Worm (Caenorhabditis elegans) whole organism, late embryonic: ENCODE results near the gene clc-31.
A peak's percentile ranks its signal among the peaks of the same experiment; 100 is the strongest.

ENCODE experiments used
- C38D4.7 ChIP-seq: fragments of 200-800 bp; sonication (Bioruptor generic); optimal IDR thresholded peaks from 2 replicates; lab custom pipeline; 2018; ENCODE audit warnings: mild to moderate bottlenecking, missing genetic modification characterization, moderate library complexity, missing compliant biosample characterization
- F13H6.1 ChIP-seq: sonication (generic microtip); optimal IDR thresholded peaks from 2 replicates; lab custom pipeline; 2016; ENCODE audit warnings: missing genetic modification characterization, missing compliant biosample characterization
- K09A11.1 ChIP-seq: sonication (generic microtip); optimal IDR thresholded peaks from 2 replicates; lab custom pipeline; 2017; ENCODE audit warnings: antibody characterized with exemption, mild to moderate bottlenecking, missing genetic modification characterization, missing compliant biosample characterization; ENCODE audit not compliant: insufficient read depth
- Y22D7AL.16 ChIP-seq: sonication (generic microtip); optimal IDR thresholded peaks from 2 replicates; lab custom pipeline; 2016; ENCODE audit warnings: missing genetic modification characterization, missing compliant biosample characterization
- ahr-1 ChIP-seq: sonication (generic microtip); optimal IDR thresholded peaks from 2 replicates; lab custom pipeline; 2016; ENCODE audit warnings: missing genetic modification characterization, missing compliant biosample characterization
- ama-1 ChIP-seq: fragments of 150-350 bp; optimal IDR thresholded peaks from 2 replicates; lab custom pipeline; 2014
- ceh-14 ChIP-seq: sonication (generic microtip); optimal IDR thresholded peaks from 2 replicates; lab custom pipeline; 2016; ENCODE audit warnings: missing genotype, missing genetic modification characterization, missing compliant biosample characterization
- ceh-19 ChIP-seq: fragments of 200-800 bp; sonication (Bioruptor generic); optimal IDR thresholded peaks from 2 replicates; lab custom pipeline; 2018; ENCODE audit warnings: mild to moderate bottlenecking, missing genetic modification characterization, missing compliant biosample characterization
- ceh-2 ChIP-seq: sonication (generic microtip); optimal IDR thresholded peaks from 2 replicates; lab custom pipeline; 2016; ENCODE audit warnings: missing genotype, missing genetic modification characterization, missing compliant biosample characterization
- ceh-30 ChIP-seq: fragments of 150-350 bp; optimal IDR thresholded peaks from 2 replicates; lab custom pipeline; 2014; ENCODE audit warnings: missing biosample characterization, missing genetic modification characterization
- ceh-34 ChIP-seq: sonication (generic microtip); optimal IDR thresholded peaks from 2 replicates; lab custom pipeline; 2016; ENCODE audit warnings: mild to moderate bottlenecking, missing genetic modification characterization, missing compliant biosample characterization
- ceh-45 ChIP-seq: fragments of 200-800 bp; sonication (Bioruptor generic); IDR thresholded peaks from 2 replicates; pipeline ENCODE4 v1.3.6; 2022; ENCODE audit warnings: missing genetic modification reagents, missing genetic modification characterization, missing compliant biosample characterization
- ceh-6 ChIP-seq: fragments of 200-800 bp; sonication (Bioruptor generic); optimal IDR thresholded peaks from 2 replicates; lab custom pipeline; 2018; ENCODE audit warnings: mild to moderate bottlenecking, missing genetic modification characterization, missing compliant biosample characterization
- che-1 ChIP-seq: sonication (generic microtip); optimal IDR thresholded peaks from 2 replicates; lab custom pipeline; 2016; ENCODE audit warnings: mild to moderate bottlenecking, missing genetic modification characterization, missing compliant biosample characterization
- elt-2 ChIP-seq: sonication (generic microtip); optimal IDR thresholded peaks from 2 replicates; lab custom pipeline; 2016; ENCODE audit warnings: missing genetic modification reagents, missing genetic modification characterization, missing compliant biosample characterization
- elt-4 ChIP-seq: sonication (generic microtip); optimal IDR thresholded peaks from 2 replicates; lab custom pipeline; 2016; ENCODE audit warnings: missing genetic modification characterization, missing compliant biosample characterization
- gmeb-2 ChIP-seq: sonication (generic microtip); optimal IDR thresholded peaks from 2 replicates; lab custom pipeline; 2016; ENCODE audit warnings: missing genetic modification characterization, inconsistent platforms, missing compliant biosample characterization
- hlh-15 ChIP-seq: sonication (generic microtip); optimal IDR thresholded peaks from 2 replicates; lab custom pipeline; 2016; ENCODE audit warnings: missing genetic modification characterization, missing compliant biosample characterization
- hlh-30 ChIP-seq: sonication (generic microtip); optimal IDR thresholded peaks from 2 replicates; lab custom pipeline; 2017; ENCODE audit warnings: antibody characterized with exemption, missing genetic modification characterization, missing compliant biosample characterization; ENCODE audit not compliant: insufficient read depth
- lin-11 ChIP-seq: fragments of 200-800 bp; sonication (Bioruptor generic); optimal IDR thresholded peaks from 2 replicates; lab custom pipeline; 2018; ENCODE audit warnings: mild to moderate bottlenecking, missing genetic modification characterization, missing compliant biosample characterization
- mec-3 ChIP-seq: sonication (generic microtip); optimal IDR thresholded peaks from 2 replicates; lab custom pipeline; 2016; ENCODE audit warnings: borderline replicate concordance, missing genetic modification characterization, missing compliant biosample characterization
- nfya-1 ChIP-seq: sonication (generic microtip); optimal IDR thresholded peaks from 2 replicates; lab custom pipeline; 2017; ENCODE audit warnings: missing genetic modification characterization, mild to moderate bottlenecking, missing compliant biosample characterization, antibody characterized with exemption, moderate library complexity
- nhr-232 ChIP-seq: sonication (generic microtip); optimal IDR thresholded peaks from 2 replicates; lab custom pipeline; 2016; ENCODE audit warnings: missing genetic modification characterization, missing compliant biosample characterization
- pat-9 ChIP-seq: fragments of 200-800 bp; sonication (Bioruptor generic); optimal IDR thresholded peaks from 2 replicates; lab custom pipeline; 2018; ENCODE audit warnings: mild to moderate bottlenecking, missing genetic modification characterization, moderate library complexity, missing compliant biosample characterization
- pha-2 ChIP-seq: sonication (generic microtip); optimal IDR thresholded peaks from 2 replicates; lab custom pipeline; 2017; ENCODE audit warnings: mild to moderate bottlenecking, missing genetic modification characterization, missing compliant biosample characterization
- sdc-2 ChIP-seq: sonication (generic microtip); optimal IDR thresholded peaks from 2 replicates; lab custom pipeline; 2016; ENCODE audit warnings: missing genotype, missing genetic modification characterization, missing compliant biosample characterization
- tbx-7 ChIP-seq: sonication (generic microtip); optimal IDR thresholded peaks from 2 replicates; lab custom pipeline; 2016; ENCODE audit warnings: missing genotype, missing genetic modification characterization, missing compliant biosample characterization
- ttx-3 ChIP-seq: sonication (generic microtip); optimal IDR thresholded peaks from 2 replicates; lab custom pipeline; 2016; ENCODE audit warnings: missing genetic modification reagents, missing genetic modification characterization, missing compliant biosample characterization
- unc-3 ChIP-seq, 2 experiments: fragments of 200-800 bp in 1 of 2; sonication (Bioruptor generic) in 1 of 2; sonication (generic microtip) in 1 of 2; conservative IDR thresholded peaks in 1 of 2; optimal IDR thresholded peaks in 1 of 2; 2 replicates each; pipeline versions ENCODE4 v1.3.6 to Lab custom; 2016 to 2022; ENCODE audit warnings: missing compliant biosample characterization in 2 of 2, missing genetic modification characterization in 2 of 2, missing genetic modification reagents in 1 of 2
- unc-55 ChIP-seq: sonication (generic microtip); optimal IDR thresholded peaks from 2 replicates; lab custom pipeline; 2017; ENCODE audit warnings: missing biosample characterization, missing genetic modification reagents, missing genetic modification characterization
- zip-5 ChIP-seq: sonication (generic microtip); optimal IDR thresholded peaks from 2 replicates; lab custom pipeline; 2016; ENCODE audit warnings: missing genetic modification characterization, missing compliant biosample characterization

clc-31 gene

DNA sequence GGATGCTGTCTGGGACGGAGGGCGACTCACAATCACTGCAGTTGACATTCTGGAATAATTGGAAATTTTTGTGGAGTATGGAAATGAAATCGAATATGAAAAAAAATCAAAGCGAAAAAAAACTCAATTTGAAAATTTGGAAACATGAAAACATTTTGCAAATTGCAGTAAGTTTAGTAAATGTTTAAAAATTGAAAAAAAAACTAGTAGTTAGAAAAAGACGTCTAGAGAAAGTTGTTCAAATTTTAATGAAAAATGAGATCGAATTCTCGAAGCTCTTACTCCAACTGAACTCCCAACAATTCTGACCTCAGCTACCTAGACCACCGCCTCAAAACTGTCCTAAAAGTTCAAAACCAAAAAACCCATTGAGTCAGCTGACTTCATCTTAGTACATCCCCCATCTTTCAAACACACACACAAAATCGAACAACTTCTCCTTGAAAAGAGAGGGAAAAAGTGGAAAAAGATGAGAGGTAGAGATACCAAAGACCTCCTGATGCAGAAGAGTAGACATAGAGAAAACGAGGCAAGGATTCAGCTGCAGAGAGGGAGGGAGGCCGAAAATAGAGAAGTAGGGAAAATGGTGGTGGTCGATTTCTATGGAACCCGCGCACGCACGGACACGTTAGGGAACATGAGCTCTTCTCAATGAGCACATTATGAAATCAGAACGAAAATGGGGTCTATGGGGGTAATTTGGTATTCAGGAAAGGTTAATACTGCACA is 17.1 kb upstream of the clc-31 start, which contains the start of gene K01A2.10 (continued):
- TF ChIP-seq hlh-15 (tag; lab: Kevin White, UChicago) (no peak), ceh-14 (tag; lab: Kevin White, UChicago) (no peak), nhr-232 (tag; lab: Kevin White, UChicago) (no peak), C38D4.7 (GFP tag; lab: Kevin White, UChicago) (no peak)

DNA sequence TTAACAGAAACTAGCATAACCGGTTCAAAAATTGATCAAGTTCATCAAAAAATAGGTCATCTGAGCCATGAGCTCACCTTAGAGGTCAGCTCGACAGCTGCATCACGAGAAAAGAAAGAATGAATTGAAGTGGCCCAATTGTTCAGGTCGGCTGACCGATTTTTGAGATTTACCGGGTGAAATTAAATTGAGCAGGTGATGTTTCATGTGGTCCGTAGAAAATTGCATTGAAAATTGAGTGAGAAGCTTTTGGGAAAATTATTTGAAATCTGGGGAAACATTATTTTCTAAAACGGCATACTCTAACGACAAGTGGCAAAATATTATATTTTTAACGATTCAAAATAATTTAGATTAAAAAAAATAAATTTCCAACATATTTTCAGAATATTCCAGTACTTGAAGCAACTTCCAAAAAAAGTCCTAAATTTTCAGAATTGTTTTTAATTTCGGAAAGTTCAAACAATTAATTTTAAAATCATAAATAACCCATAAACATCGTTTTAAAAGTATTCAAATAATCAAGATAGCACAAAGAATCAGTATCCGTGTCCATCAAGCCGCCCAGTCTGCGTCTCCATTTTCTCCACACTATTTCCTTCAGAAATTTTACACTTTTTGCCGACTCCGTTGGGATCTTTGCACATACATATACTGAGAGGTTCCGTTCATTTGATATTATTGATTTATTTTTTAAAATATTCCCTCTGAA is 14.5 kb upstream of the clc-31 start, which contains the start of gene sgcb-1:
Gene sgcb-1, plus strand, starts transcription at position 662 of the 712 bp plus-strand sequence.
- TF ChIP-seq unc-3 (GFP tag; conservative IDR thresholded peaks at IDR 0.05; lab: Robert Waterston, UW) (no peak), unc-3 (tag; optimal IDR thresholded peaks at IDR 0.05; lab: Kevin White, UChicago) (no peak), C38D4.7 (GFP tag; lab: Kevin White, UChicago) (no peak), lin-11 (tag; lab: Kevin White, UChicago) (no peak), nfya-1 (tag; lab: Kevin White, UChicago) (no peak), ceh-30 (tag; lab: Kevin White, UChicago) (no peak), che-1 (tag; lab: Kevin White, UChicago) (no peak), tbx-7 (tag; lab: Kevin White, UChicago) (no peak), F13H6.1 (tag; lab: Kevin White, UChicago) (no peak), ama-1 (lab: Kevin White, UChicago) (no peak), elt-4 (tag; lab: Kevin White, UChicago) (no peak), K09A11.1 (tag; lab: Kevin White, UChicago) (no peak), ceh-6 (GFP tag; lab: Kevin White, UChicago) (no peak), unc-55 (no peak), ceh-2 (tag; lab: Kevin White, UChicago) (no peak), Y22D7AL.16 (no peak), sdc-2 (tag; lab: Kevin White, UChicago) (no peak), ttx-3 (no peak), zip-5 (no peak)

- TF ChIP-seq Y22D7AL.16: no peak
- TF ChIP-seq mec-3 (tag; lab: Kevin White, UChicago): no peak
- no peak for TF ChIP-seq ttx-3
- no peak for TF ChIP-seq pat-9 (tag; lab: Kevin White, UChicago)
- TF ChIP-seq ceh-19: no peak
- no peak for TF ChIP-seq gmeb-2 (tag; lab: Kevin White, UChicago)
- no peak for TF ChIP-seq ceh-34 (tag; lab: Kevin White, UChicago)
- TF ChIP-seq elt-4 (tag; lab: Kevin White, UChicago): no peak
- TF ChIP-seq ceh-45 (GFP tag; lab: Robert Waterston, UW): no peak
- TF ChIP-seq hlh-30: no peak
- TF ChIP-seq pha-2 (tag; lab: Kevin White, UChicago): no peak
- no peak for TF ChIP-seq ahr-1
Measured at ce11 chrII:332419-332818, 7.9 kb upstream of the clc-31 start, which contains the start of gene cbn-1. Gene cbn-1, minus strand, starts transcription at chrII:332519.

- TF ChIP-seq elt-2 (peak; percentile 90), ceh-34 (tag; lab: Kevin White, UChicago) (no peak)
Measured at ce11 chrII:333853-334449, 6.4 kb upstream of the clc-31 start.
